2 fruit fly cellular contexts compared by ENCODE assay signal in the genomic region with DNA sequence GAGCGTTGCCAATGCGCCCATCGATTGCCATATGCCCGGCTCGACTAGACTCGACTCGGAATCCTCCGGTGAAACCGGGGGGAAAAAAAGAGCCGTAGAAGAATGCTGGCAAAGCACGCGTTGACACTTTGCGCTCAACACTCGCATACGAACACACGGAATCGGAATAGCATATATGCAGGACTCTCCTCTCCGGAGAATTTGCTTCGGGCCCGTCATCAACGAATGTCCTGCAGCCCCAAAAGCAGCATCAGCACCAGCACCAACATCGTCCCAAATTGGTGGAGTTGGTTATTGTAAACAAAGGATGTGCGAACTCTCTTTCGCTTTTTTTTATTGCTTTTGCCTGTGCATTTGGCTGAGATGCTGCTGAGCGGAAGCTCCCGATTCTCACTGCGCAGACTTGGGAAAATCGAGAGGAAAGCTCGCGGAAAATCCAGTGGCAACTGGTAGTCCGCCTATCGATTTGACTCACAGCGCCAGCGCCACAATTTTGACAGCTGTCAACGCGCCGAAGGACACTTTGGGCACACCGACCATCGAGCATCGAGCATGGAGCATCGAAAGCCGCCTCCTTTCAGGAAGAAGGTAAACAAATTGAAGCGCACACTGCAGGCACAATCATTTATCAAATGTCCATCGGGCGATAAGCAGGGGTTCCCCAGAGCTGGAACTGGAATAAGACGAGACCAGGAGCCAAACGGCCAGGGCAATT.
TF ChIP-seq lines count a peak whose summit lies in the region.

No protein-coding gene starts in this region.

- TF ChIP-seq CTCF in whole organism, embryonic (GFP tag; optimal IDR thresholded peaks at IDR 0.05; lab: Kevin White, UChicago), result no peak

TF ChIP-seq in whole organism, embryonic, 481 proteins besides CTCF, POLR2A, EP300 and RAD21:
- TF ChIP-seq gfzf (GFP tag; optimal IDR thresholded peaks at IDR 0.05; lab: Kevin White, UChicago) (peak; percentile 20), onecut (GFP tag; IDR thresholded peaks at IDR 0.05; lab: Robert Waterston, UW) (peak; percentile 88), abd-A (tag; optimal IDR thresholded peaks at IDR 0.05; lab: Kevin White, UChicago) (peak; percentile 84), Mes4 (GFP tag; optimal IDR thresholded peaks at IDR 0.05; lab: Kevin White, UChicago) (no peak), CG4404 (GFP tag; IDR thresholded peaks at IDR 0.05; lab: Robert Waterston, UW) (0 out of 2 replicates have a peak, but pooled peaks have one; percentile 19), dysf (GFP tag; IDR thresholded peaks at IDR 0.05; lab: Robert Waterston, UW) (0 out of 3 replicates have a peak, but pooled peaks have one; percentile 7), ewg (GFP tag; optimal IDR thresholded peaks at IDR 0.05; lab: Kevin White, UChicago) (peak; percentile 93), maf-S (GFP tag; optimal IDR thresholded peaks at IDR 0.05; lab: Kevin White, UChicago) (no peak), btn (GFP tag; optimal IDR thresholded peaks at IDR 0.05; lab: Kevin White, UChicago) (no peak), CG12155 (GFP tag; optimal IDR thresholded peaks at IDR 0.05; lab: Kevin White, UChicago) (no peak), rib (GFP tag; IDR thresholded peaks at IDR 0.05; lab: Robert Waterston, UW) (no peak), Deaf1 (tag; optimal IDR thresholded peaks at IDR 0.05; lab: Kevin White, UChicago) (peak; percentile 65), chinmo (GFP tag; IDR thresholded peaks at IDR 0.05; lab: Robert Waterston, UW; ENCODE audit: partially characterized antibody) (peak; percentile 71; the same call in 1 of the 4 replicates), CG9932 (GFP tag; IDR thresholded peaks at IDR 0.05; lab: Robert Waterston, UW) (0 out of 2 replicates have a peak, but pooled peaks have one; percentile 20), CG4617 (GFP tag; optimal IDR thresholded peaks at IDR 0.05; lab: Kevin White, UChicago; ENCODE audit: borderline replicate concordance) (no peak), CG14860 (GFP tag; IDR thresholded peaks at IDR 0.05; lab: Robert Waterston, UW; ENCODE audit: partially characterized antibody) (0 out of 3 replicates have a peak, but pooled peaks have one; percentile 23), aop (GFP tag; IDR thresholded peaks at IDR 0.05; lab: Robert Waterston, UW) (no peak), sisA (GFP tag; IDR thresholded peaks at IDR 0.05; lab: Robert Waterston, UW) (0 out of 2 replicates have a peak, but pooled peaks have one; percentile 5), CG12236 (GFP tag; optimal IDR thresholded peaks at IDR 0.05; lab: Kevin White, UChicago) (no peak), pzg (GFP tag; optimal IDR thresholded peaks at IDR 0.05; lab: Kevin White, UChicago) (peak; percentile 5), hkb (optimal IDR thresholded peaks at IDR 0.05; lab: Kevin White, UChicago) (no peak), hkb (GFP tag; IDR thresholded peaks at IDR 0.05; lab: Robert Waterston, UW) (no peak), Med (GFP tag; lab: Kevin White, UChicago) (peak; percentile 57), slbo (GFP tag; IDR thresholded peaks at IDR 0.05; lab: Robert Waterston, UW) (peak; percentile 36; the same call in 1 of the 2 replicates), CG2199 (GFP tag; IDR thresholded peaks at IDR 0.05; lab: Robert Waterston, UW) (no peak), lov (optimal IDR thresholded peaks at IDR 0.05; lab: Kevin White, UChicago) (no peak), lov (GFP tag; IDR thresholded peaks at IDR 0.05; lab: Robert Waterston, UW) (0 out of 3 replicates have a peak, but pooled peaks have one; percentile 17), scrt (GFP tag; optimal IDR thresholded peaks at IDR 0.05; lab: Kevin White, UChicago) (peak; percentile 46), CG4282 (GFP tag; optimal IDR thresholded peaks at IDR 0.05; lab: Kevin White, UChicago) (no peak), usp (GFP tag; optimal IDR thresholded peaks at IDR 0.05; lab: Kevin White, UChicago) (no peak), CG11695 (GFP tag; IDR thresholded peaks at IDR 0.05; lab: Robert Waterston, UW) (no peak), Trl (optimal IDR thresholded peaks at IDR 0.05; lab: Kevin White, UChicago) (peak; percentile 27 to 41), Trl (GFP tag; optimal IDR thresholded peaks at IDR 0.05; lab: Kevin White, UChicago) (no peak), CG13894 (tag; optimal IDR thresholded peaks at IDR 0.05; lab: Kevin White, UChicago) (peak; percentile 72), ranshi (GFP tag; IDR thresholded peaks at IDR 0.05; lab: Robert Waterston, UW) (0 out of 2 replicates have a peak, but pooled peaks have one; percentile 18)

TF ChIP-seq in whole organism, prepupa, 60 proteins besides CTCF, POLR2A, EP300 and RAD21:
- TF ChIP-seq Met (GFP tag; optimal IDR thresholded peaks at IDR 0.05; lab: Kevin White, UChicago) (no peak), svp (GFP tag; lab: Kevin White, UChicago) (peak; percentile 30), achi (GFP tag; optimal IDR thresholded peaks at IDR 0.05; lab: Kevin White, UChicago) (peak; percentile 55), CG7368 (GFP tag; optimal IDR thresholded peaks at IDR 0.05; lab: Kevin White, UChicago) (no peak), Eip78C (GFP tag; lab: Kevin White, UChicago) (peak; percentile 34)
